Worm (Caenorhabditis elegans) whole organism, early embryonic: ENCODE results near the gene fbxa-84.

Experiments
- B0310.2 ChIP-seq: sonication (generic microtip); optimal IDR thresholded peaks from 2 replicates; lab custom pipeline; 2016; ENCODE audit warnings: mild to moderate bottlenecking, missing genetic modification characterization, missing compliant biosample characterization
- F13C5.2 ChIP-seq: sonication (generic microtip); optimal IDR thresholded peaks from 2 replicates; lab custom pipeline; 2017; ENCODE audit warnings: mild to moderate bottlenecking, missing genetic modification characterization, inconsistent platforms, missing compliant biosample characterization
- aly-1 ChIP-seq: sonication (generic microtip); optimal IDR thresholded peaks from 2 replicates; lab custom pipeline; 2016; ENCODE audit warnings: missing genetic modification characterization, missing compliant biosample characterization
- ama-1 ChIP-seq: fragments of 150-350 bp; optimal IDR thresholded peaks from 2 replicates; lab custom pipeline; 2014
- ceh-13 ChIP-seq: fragments of 200-800 bp; sonication (Bioruptor generic); optimal IDR thresholded peaks from 2 replicates; lab custom pipeline; 2018; ENCODE audit warnings: mild to moderate bottlenecking, missing genetic modification characterization, missing compliant biosample characterization
- ceh-36 ChIP-seq: sonication (generic microtip); optimal IDR thresholded peaks from 2 replicates; lab custom pipeline; 2016; ENCODE audit warnings: missing genetic modification characterization, inconsistent platforms, missing compliant biosample characterization
- ets-7 ChIP-seq: sonication (generic microtip); optimal IDR thresholded peaks from 2 replicates; lab custom pipeline; 2016; ENCODE audit warnings: missing genotype, missing genetic modification characterization, missing compliant biosample characterization
- flt-1 ChIP-seq: fragments of 200-800 bp; sonication (Bioruptor generic); IDR thresholded peaks from 2 replicates; pipeline ENCODE4 v1.3.6; 2022; ENCODE audit warnings: missing genetic modification characterization, missing compliant biosample characterization
- hmbx-1 ChIP-seq: sonication (generic microtip); optimal IDR thresholded peaks from 2 replicates; lab custom pipeline; 2016; ENCODE audit warnings: mild to moderate bottlenecking, missing genetic modification characterization, missing compliant biosample characterization
- hmg-4 ChIP-seq: fragments of 200-800 bp; sonication (Bioruptor generic); optimal IDR thresholded peaks from 2 replicates; lab custom pipeline; 2018; ENCODE audit warnings: mild to moderate bottlenecking, missing genetic modification characterization, missing compliant biosample characterization
- hnd-1 ChIP-seq: sonication (generic microtip); optimal IDR thresholded peaks from 2 replicates; lab custom pipeline; 2016; ENCODE audit warnings: missing genetic modification characterization, missing compliant biosample characterization
- pes-1 ChIP-seq: fragments of 200-800 bp; sonication (Bioruptor generic); IDR thresholded peaks from 2 replicates; pipeline ENCODE4 v1.3.6; 2022; ENCODE audit warnings: missing genetic modification reagents, missing genetic modification characterization, missing compliant biosample characterization
- scrt-1 ChIP-seq: fragments of 200-800 bp; sonication (Bioruptor generic); IDR thresholded peaks from 2 replicates; pipeline ENCODE4 v1.3.6; 2022; ENCODE audit warnings: missing genetic modification characterization, missing compliant biosample characterization
- sea-1 ChIP-seq: fragments of 200-800 bp; sonication (Bioruptor generic); conservative IDR thresholded peaks from 2 replicates; pipeline ENCODE4 v1.3.6; 2022; ENCODE audit warnings: missing genetic modification characterization, missing compliant biosample characterization
- tbx-11 ChIP-seq: fragments of 200-800 bp; sonication (Bioruptor generic); IDR thresholded peaks from 2 replicates; pipeline ENCODE4 v1.3.6; 2022; ENCODE audit warnings: missing genetic modification characterization, missing compliant biosample characterization
- tbx-37 ChIP-seq: fragments of 200-800 bp; sonication (Bioruptor generic); conservative IDR thresholded peaks from 2 replicates; pipeline ENCODE4 v1.3.6; 2022; ENCODE audit warnings: missing genetic modification reagents, missing genetic modification characterization, missing compliant biosample characterization
- tra-4 ChIP-seq: sonication (generic microtip); optimal IDR thresholded peaks from 2 replicates; lab custom pipeline; 2017; ENCODE audit warnings: missing genetic modification characterization, missing compliant biosample characterization

Gene fbxa-84

ce11 chrV:15189567-15189966 is 7.3 kb downstream of the fbxa-84 start, which contains the start of gene cyn-3:
Gene cyn-3 (plus strand): TSS chrV:15189927.
- TF ChIP-seq ets-7 (no peak), ceh-36 (no peak), F13C5.2 (no peak), flt-1 (GFP tag; lab: Robert Waterston, UW) (no peak), sea-1 (no peak), hmg-4 (GFP tag; lab: Kevin White, UChicago) (no peak), ceh-13 (GFP tag; lab: Kevin White, UChicago) (no peak), hnd-1 (tag; lab: Kevin White, UChicago) (no peak), tbx-11 (GFP tag; lab: Robert Waterston, UW) (no peak), ama-1 (no peak), scrt-1 (GFP tag; lab: Robert Waterston, UW) (no peak), pes-1 (no peak)

ce11 chrV:15190903-15191302 is 8.7 kb downstream of the fbxa-84 start, which contains the start of gene Y75B12B.11:
Gene Y75B12B.11 (plus strand): TSS chrV:15191296.
- TF ChIP-seq pes-1 (peak; percentile 94), aly-1 (tag; lab: Kevin White, UChicago) (peak; percentile 96), hmbx-1 (tag; lab: Kevin White, UChicago) (peak; percentile 67), flt-1 (GFP tag; lab: Robert Waterston, UW) (peak; percentile 91), ets-7 (peak; percentile 88), tbx-11 (GFP tag; lab: Robert Waterston, UW) (peak; percentile 91), sea-1 (peak; percentile 94), tra-4 (tag; lab: Kevin White, UChicago) (peak; percentile 87), F13C5.2 (peak; percentile 97), hnd-1 (tag; lab: Kevin White, UChicago) (peak; percentile 76), hmg-4 (GFP tag; lab: Kevin White, UChicago) (peak; percentile 97), B0310.2 (peak; percentile 92), ama-1 (peak; percentile 48), ceh-36 (peak; percentile 85), ceh-13 (GFP tag; lab: Kevin White, UChicago) (peak; percentile 89), tbx-37 (GFP tag; lab: Robert Waterston, UW) (peak; percentile 80), scrt-1 (GFP tag; lab: Robert Waterston, UW) (peak; percentile 93)

DNA sequence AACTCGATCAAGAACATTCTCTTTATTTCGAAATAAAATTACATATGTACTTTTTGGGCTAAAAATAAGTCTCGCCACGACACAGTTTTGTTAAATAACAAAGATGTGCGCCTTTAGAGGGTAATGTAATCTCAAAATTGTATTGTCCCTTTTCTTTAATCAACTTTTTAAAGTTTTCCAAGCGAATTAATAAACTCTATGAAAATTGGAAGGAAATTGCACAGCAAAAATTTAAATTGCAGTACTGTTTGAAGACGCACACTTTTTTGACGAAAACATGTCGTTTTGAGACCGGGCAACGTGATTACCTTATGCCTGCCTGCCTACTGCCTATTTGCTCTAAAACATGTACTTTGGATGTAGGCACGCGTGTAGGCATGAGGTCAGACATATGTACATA is 9.7 kb downstream of the fbxa-84 start:
- no peak for TF ChIP-seq pes-1

- no peak for TF ChIP-seq ama-1
- no peak for TF ChIP-seq sea-1
- no peak for TF ChIP-seq aly-1 (tag; lab: Kevin White, UChicago)
- no peak for TF ChIP-seq hmg-4 (GFP tag; lab: Kevin White, UChicago)
- TF ChIP-seq tbx-37 (GFP tag; lab: Robert Waterston, UW), result no peak
- no peak for TF ChIP-seq hnd-1 (tag; lab: Kevin White, UChicago)
- TF ChIP-seq ets-7, result no peak
- no peak for TF ChIP-seq F13C5.2
- TF ChIP-seq tra-4 (tag; lab: Kevin White, UChicago), result no peak
- TF ChIP-seq flt-1 (GFP tag; lab: Robert Waterston, UW), result no peak
- TF ChIP-seq hmbx-1 (tag; lab: Kevin White, UChicago), result no peak
These were observed 10.1 kb downstream of the fbxa-84 start, which contains the start of gene plc-2 for ce11 chrV:15192377-15192776. Gene plc-2 (plus strand): TSS chrV:15192572.

DNA sequence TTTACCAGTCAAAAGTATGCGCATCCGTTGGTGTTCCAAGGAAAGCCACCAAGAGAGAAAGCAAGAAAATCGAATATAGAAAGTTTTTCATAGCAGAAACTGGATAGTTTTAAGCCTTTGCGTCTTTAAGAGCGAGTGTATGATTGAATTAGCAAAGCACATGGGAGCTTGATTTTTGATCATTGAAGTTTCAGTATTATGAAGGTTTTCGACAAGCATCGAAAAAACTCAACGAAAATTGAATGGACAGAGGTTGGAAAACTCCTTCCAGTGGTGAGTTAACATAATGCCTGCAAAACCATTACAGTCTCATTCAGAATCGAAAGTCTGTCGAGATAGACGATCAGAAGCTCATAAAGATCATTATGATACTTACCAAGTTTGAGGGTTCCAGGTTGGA is 11.7 kb downstream of the fbxa-84 start, which contains the start of gene Y75B12B.13:
Y75B12B.13 (minus strand) TSS at position 101 of the 400 bp plus-strand sequence.
- no peak for TF ChIP-seq tra-4 (tag; lab: Kevin White, UChicago)
- TF ChIP-seq pes-1, result no peak
- no peak for TF ChIP-seq F13C5.2
- no peak for TF ChIP-seq hmg-4 (GFP tag; lab: Kevin White, UChicago)
- no peak for TF ChIP-seq ceh-36
- TF ChIP-seq tbx-11 (GFP tag; lab: Robert Waterston, UW), result no peak
- TF ChIP-seq aly-1 (tag; lab: Kevin White, UChicago), result no peak
- no peak for TF ChIP-seq tbx-37 (GFP tag; lab: Robert Waterston, UW)
- no peak for TF ChIP-seq hnd-1 (tag; lab: Kevin White, UChicago)
- TF ChIP-seq ets-7, result no peak
- no peak for TF ChIP-seq hmbx-1 (tag; lab: Kevin White, UChicago)
- TF ChIP-seq sea-1, result no peak
- TF ChIP-seq scrt-1 (GFP tag; lab: Robert Waterston, UW), result no peak
- TF ChIP-seq ceh-13 (GFP tag; lab: Kevin White, UChicago), result no peak
- TF ChIP-seq ama-1, result no peak
- TF ChIP-seq B0310.2, result no peak
- TF ChIP-seq flt-1 (GFP tag; lab: Robert Waterston, UW), result no peak

DNA sequence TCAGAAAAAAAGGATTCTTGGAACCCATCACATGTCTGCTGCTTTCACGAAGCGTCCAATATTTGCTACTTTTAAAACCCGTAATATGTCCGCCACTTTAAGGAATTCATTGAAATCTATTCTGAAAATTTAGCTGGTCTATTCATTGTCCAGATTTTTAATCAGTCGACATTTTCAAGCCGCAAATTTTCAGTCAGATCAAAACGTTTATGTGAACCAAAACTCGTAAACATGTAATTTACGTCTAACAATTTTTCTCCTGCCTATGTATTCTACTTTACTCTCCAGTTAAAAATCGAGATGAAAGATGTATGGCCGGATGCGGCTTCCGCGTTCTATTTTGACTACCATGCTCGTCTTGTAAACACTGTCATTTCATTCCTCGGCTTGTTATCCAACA is 15.7 kb downstream of the fbxa-84 start, which contains the start of gene srw-1:
srw-1 (plus strand) TSS at position 301 of the 400 bp plus-strand sequence.
- no peak for TF ChIP-seq flt-1 (GFP tag; lab: Robert Waterston, UW)
- TF ChIP-seq tbx-37 (GFP tag; lab: Robert Waterston, UW), result no peak
- TF ChIP-seq tra-4 (tag; lab: Kevin White, UChicago), result no peak
- no peak for TF ChIP-seq ets-7
- TF ChIP-seq aly-1 (tag; lab: Kevin White, UChicago), result no peak
- no peak for TF ChIP-seq hnd-1 (tag; lab: Kevin White, UChicago)
- TF ChIP-seq sea-1, result no peak
- TF ChIP-seq hmbx-1 (tag; lab: Kevin White, UChicago), result no peak
- no peak for TF ChIP-seq ama-1
- no peak for TF ChIP-seq tbx-11 (GFP tag; lab: Robert Waterston, UW)
- no peak for TF ChIP-seq pes-1
- TF ChIP-seq scrt-1 (GFP tag; lab: Robert Waterston, UW), result no peak
- TF ChIP-seq B0310.2, result no peak
- TF ChIP-seq ceh-36, result no peak
- TF ChIP-seq F13C5.2, result no peak
- no peak for TF ChIP-seq ceh-13 (GFP tag; lab: Kevin White, UChicago)
- no peak for TF ChIP-seq hmg-4 (GFP tag; lab: Kevin White, UChicago)

DNA sequence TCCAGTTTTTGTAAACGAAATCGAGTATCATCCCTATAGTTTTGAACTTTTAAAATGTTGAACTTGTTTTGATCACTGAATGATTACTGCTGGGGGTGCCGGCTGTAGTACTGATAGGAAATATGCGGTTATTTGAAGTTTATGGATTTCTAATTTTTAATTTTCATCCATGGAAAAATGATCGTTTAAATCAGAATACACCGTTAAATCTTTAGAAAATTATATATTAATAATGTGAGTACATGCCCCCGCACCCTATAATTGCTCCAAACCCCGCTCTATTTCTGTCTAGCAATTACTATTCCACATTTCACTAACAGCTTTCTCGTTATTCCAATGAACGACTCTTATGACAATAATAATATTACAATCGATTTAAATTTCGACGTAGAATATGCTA is 17.5 kb downstream of the fbxa-84 start, which contains the start of gene Y75B12B.10:
Y75B12B.10 (plus strand) TSS at position 301 of the 400 bp plus-strand sequence.
- TF ChIP-seq hmbx-1 (tag; lab: Kevin White, UChicago) (no peak), ceh-13 (GFP tag; lab: Kevin White, UChicago) (no peak), flt-1 (GFP tag; lab: Robert Waterston, UW) (no peak), hnd-1 (tag; lab: Kevin White, UChicago) (no peak), scrt-1 (GFP tag; lab: Robert Waterston, UW) (no peak)
